Fruit fly (Drosophila melanogaster) whole organism, adult: ENCODE results near the gene vig2.
A peak's percentile ranks its signal among the peaks of the same experiment; 100 is the strongest.
"Not testable (repeated sequence)": the region's sequence is repeated elsewhere in the genome, so short reads cannot be mapped to it uniquely, and the experiment has no call there.

Experiments used
- CG11617 ChIP-seq: fragments of 200-800 bp; sonication (Bioruptor generic); optimal IDR thresholded peaks from 2 replicates; lab custom pipeline; 2017; ENCODE audit warnings: mild to moderate bottlenecking, missing biosample characterization, missing genetic modification reagents, missing genetic modification characterization
- CG14711 ChIP-seq: fragments of 200-800 bp; sonication (Bioruptor generic); optimal IDR thresholded peaks from 2 replicates; lab custom pipeline; 2018; ENCODE audit warnings: missing biosample characterization, mild to moderate bottlenecking, missing genetic modification characterization, moderate library complexity
- CG1620 ChIP-seq: fragments of 200-800 bp; sonication (Bioruptor generic); optimal IDR thresholded peaks from 2 replicates; lab custom pipeline; 2016; ENCODE audit warnings: missing biosample characterization, missing genetic modification characterization
- CG33017 ChIP-seq: fragments of 200-800 bp; sonication (Bioruptor generic); optimal IDR thresholded peaks from 2 replicates; lab custom pipeline; 2018; ENCODE audit warnings: missing biosample characterization, mild to moderate bottlenecking, missing genetic modification characterization, moderate library complexity
- CG5204 ChIP-seq: fragments of 200-800 bp; sonication (Bioruptor generic); optimal IDR thresholded peaks from 2 replicates; lab custom pipeline; 2016; ENCODE audit warnings: missing biosample characterization, missing genetic modification characterization
- CG7045 ChIP-seq: fragments of 200-800 bp; sonication (Bioruptor generic); optimal IDR thresholded peaks from 2 replicates; lab custom pipeline; 2017; ENCODE audit warnings: missing biosample characterization, mild to moderate bottlenecking, missing genetic modification characterization
- CG7101 ChIP-seq: fragments of 200-800 bp; sonication (Bioruptor generic); optimal IDR thresholded peaks from 2 replicates; lab custom pipeline; 2018; ENCODE audit warnings: missing biosample characterization, mild to moderate bottlenecking, missing genetic modification characterization, moderate library complexity
- Clk ChIP-seq: fragments of 200-800 bp; sonication (Bioruptor generic); optimal IDR thresholded peaks from 2 replicates; lab custom pipeline; 2017; ENCODE audit warnings: missing biosample characterization, missing genetic modification characterization
- Crg-1 ChIP-seq: fragments of 200-800 bp; sonication (Bioruptor generic); optimal IDR thresholded peaks from 2 replicates; lab custom pipeline; 2016; ENCODE audit warnings: missing biosample characterization, missing genetic modification characterization
- Hr96 ChIP-seq: fragments of 200-800 bp; sonication (Bioruptor generic); optimal IDR thresholded peaks from 2 replicates; lab custom pipeline; 2016; ENCODE audit warnings: missing biosample characterization, missing genetic modification characterization
- Mnt ChIP-seq: fragments of 200-800 bp; sonication (Bioruptor generic); optimal IDR thresholded peaks from 2 replicates; lab custom pipeline; 2016; ENCODE audit warnings: missing biosample characterization, mild to moderate bottlenecking, missing genetic modification characterization
- bab1 ChIP-seq: fragments of 200-800 bp; sonication (Bioruptor generic); optimal IDR thresholded peaks from 3 replicates; lab custom pipeline; 2019; ENCODE audit warnings: missing biosample characterization, mild to moderate bottlenecking, missing genetic modification characterization, moderate library complexity
- cic ChIP-seq: fragments of 200-800 bp; sonication (Bioruptor generic); optimal IDR thresholded peaks from 2 replicates; lab custom pipeline; 2017; ENCODE audit warnings: missing biosample characterization, mild to moderate bottlenecking, missing genetic modification characterization, moderate library complexity
- cnc ChIP-seq, 2 experiments: fragments of >200 bp; optimal IDR thresholded peaks; 2 replicates each; lab custom pipeline; 2017
- kay ChIP-seq: fragments of 200-800 bp; sonication (Bioruptor generic); peaks from one replicate; lab custom pipeline; 2016; ENCODE audit warnings: missing biosample characterization, missing genetic modification characterization, borderline replicate concordance
- ovo ChIP-seq: fragments of 200-800 bp; sonication (Bioruptor generic); optimal IDR thresholded peaks from 2 replicates; lab custom pipeline; 2016; ENCODE audit warnings: missing biosample characterization, missing genetic modification characterization
- pad ChIP-seq: fragments of 200-800 bp; sonication (Bioruptor generic); optimal IDR thresholded peaks from 3 replicates; lab custom pipeline; 2017; ENCODE audit warnings: missing biosample characterization, missing genetic modification characterization, mild to moderate bottlenecking, moderate library complexity, missing genetic modification reagents
- tj ChIP-seq: fragments of 200-800 bp; sonication (Bioruptor generic); optimal IDR thresholded peaks from 3 replicates; lab custom pipeline; 2017; ENCODE audit warnings: missing biosample characterization, mild to moderate bottlenecking, missing genetic modification characterization, moderate library complexity
- toe ChIP-seq: fragments of 200-800 bp; sonication (Bioruptor generic); optimal IDR thresholded peaks from 2 replicates; lab custom pipeline; 2016; ENCODE audit warnings: missing biosample characterization, missing genetic modification characterization

vig2 gene

dm6 chr3R:25131042-25131441 lies 7.9 kb downstream of the vig2 start, which contains the start of gene Bili:
Bili (plus strand) TSS chr3R:25131306.
- not testable (repeated sequence) for TF ChIP-seq pad; CG11617; Clk (GFP tag; lab: Kevin White, UChicago)

dm6 chr3R:25137565-25138367 lies 14.6 kb downstream of the vig2 start, which contains the start of gene danr:
danr (plus strand) TSS chr3R:25138072.
- TF ChIP-seq CG5204 (GFP tag; lab: Kevin White, UChicago) (no peak), Crg-1 (no peak), Mnt (GFP tag; lab: Kevin White, UChicago) (peak; percentile 28), cnc (optimal IDR thresholded peaks at IDR 0.05; lab: Kevin White, UChicago) (no peak), kay (GFP tag; lab: Kevin White, UChicago) (no peak)

- TF ChIP-seq CG33017 (tag; lab: Kevin White, UChicago) (no peak), CG7045 (no peak), Mnt (GFP tag; lab: Kevin White, UChicago) (no peak), pad (no peak), Crg-1 (no peak), CG5204 (GFP tag; lab: Kevin White, UChicago) (no peak), CG1620 (GFP tag; lab: Kevin White, UChicago) (no peak), tj (GFP tag; lab: Kevin White, UChicago) (no peak), kay (GFP tag; lab: Kevin White, UChicago) (peak; percentile 70), ovo (GFP tag; lab: Kevin White, UChicago) (no peak), CG7101 (peak; percentile 11), bab1 (GFP tag; lab: Kevin White, UChicago) (no peak)
Measured at dm6 chr3R:25152342-25152741, 29.2 kb downstream of the vig2 start.

dm6 chr3R:25161520-25161919 lies 38.3 kb downstream of the vig2 start:
- TF ChIP-seq CG5204 (GFP tag; lab: Kevin White, UChicago) (no peak), Crg-1 (no peak), CG1620 (GFP tag; lab: Kevin White, UChicago) (no peak), bab1 (GFP tag; lab: Kevin White, UChicago) (no peak), tj (GFP tag; lab: Kevin White, UChicago) (no peak), CG11617 (no peak), cnc (optimal IDR thresholded peaks at IDR 0.05; lab: Kevin White, UChicago) (no peak), Mnt (GFP tag; lab: Kevin White, UChicago) (no peak)

- TF ChIP-seq Mnt (GFP tag; lab: Kevin White, UChicago) (no peak), CG7101 (no peak), cnc (optimal IDR thresholded peaks at IDR 0.05; lab: Kevin White, UChicago) (no peak)
Measured at dm6 chr3R:25166788-25167187, 43.6 kb downstream of the vig2 start.

dm6 chr3R:25167407-25168191 lies 44.4 kb downstream of the vig2 start:
- no peak for TF ChIP-seq CG1620 (GFP tag; lab: Kevin White, UChicago)
- no peak for TF ChIP-seq kay (GFP tag; lab: Kevin White, UChicago)
- no peak for TF ChIP-seq CG5204 (GFP tag; lab: Kevin White, UChicago)
- TF ChIP-seq bab1 (GFP tag; lab: Kevin White, UChicago), result no peak
- TF ChIP-seq toe (GFP tag; lab: Kevin White, UChicago), result no peak
- no peak for TF ChIP-seq ovo (GFP tag; lab: Kevin White, UChicago)
- TF ChIP-seq cnc (optimal IDR thresholded peaks at IDR 0.05; lab: Kevin White, UChicago), result no peak
- TF ChIP-seq cic, result no peak
- TF ChIP-seq CG7101, result no peak
- no peak for TF ChIP-seq pad
- TF ChIP-seq Hr96 (GFP tag; lab: Kevin White, UChicago), result no peak
- TF ChIP-seq CG14711 (tag; lab: Kevin White, UChicago), result no peak
- TF ChIP-seq CG11617, result no peak
- no peak for TF ChIP-seq CG7045
- TF ChIP-seq Mnt (GFP tag; lab: Kevin White, UChicago), result no peak
- TF ChIP-seq Clk (GFP tag; lab: Kevin White, UChicago), result no peak
- no peak for TF ChIP-seq CG33017 (tag; lab: Kevin White, UChicago)

- TF ChIP-seq Mnt (GFP tag; lab: Kevin White, UChicago) (no peak), toe (GFP tag; lab: Kevin White, UChicago) (no peak)
Measured at dm6 chr3R:25168259-25168972, 45.2 kb downstream of the vig2 start.
